Fruit fly (Drosophila melanogaster) whole organism, prepupa: Measurements from ENCODE around the gene CG11674.

ENCODE experiments used
- Blimp-1 ChIP-seq: fragments of 200-800 bp; sonication (Bioruptor generic); optimal IDR thresholded peaks from 3 replicates; lab custom pipeline; 2017; ENCODE audit warnings: missing biosample characterization, missing genetic modification characterization, mild to moderate bottlenecking, moderate library complexity, missing genetic modification reagents
- CG10669 ChIP-seq: fragments of 200-800 bp; sonication (Bioruptor generic); optimal IDR thresholded peaks from 3 replicates; lab custom pipeline; 2018; ENCODE audit warnings: missing biosample characterization, mild to moderate bottlenecking, missing genetic modification characterization, moderate library complexity
- CG11762 ChIP-seq: fragments of 200-800 bp; sonication (Bioruptor generic); optimal IDR thresholded peaks from 3 replicates; lab custom pipeline; 2016; ENCODE audit warnings: missing biosample characterization, missing genetic modification characterization; ENCODE audit not compliant: insufficient read depth
- CG11902 ChIP-seq: fragments of 200-800 bp; sonication (Bioruptor generic); optimal IDR thresholded peaks from 3 replicates; lab custom pipeline; 2016; ENCODE audit warnings: missing biosample characterization, missing genetic modification characterization
- CG15336 ChIP-seq: fragments of 200-800 bp; sonication (Bioruptor generic); IDR thresholded peaks from 2 replicates; pipeline ENCODE4 v1.3.6; 2022; ENCODE audit warnings: missing biosample characterization, missing genetic modification characterization
- CG1621 ChIP-seq: fragments of 200-800 bp; sonication (Bioruptor generic); optimal IDR thresholded peaks from 3 replicates; lab custom pipeline; 2018; ENCODE audit warnings: missing biosample characterization, mild to moderate bottlenecking, missing genetic modification characterization
- CG3032 ChIP-seq: fragments of 200-800 bp; optimal IDR thresholded peaks from 2 replicates; lab custom pipeline; 2019; ENCODE audit warnings: missing biosample characterization, mild to moderate bottlenecking, missing genetic modification characterization, moderate library complexity
- CG31627 ChIP-seq: fragments of 200-800 bp; sonication (Bioruptor generic); optimal IDR thresholded peaks from 3 replicates; lab custom pipeline; 2016; ENCODE audit warnings: missing biosample characterization, missing genetic modification characterization
- CG4318 ChIP-seq: fragments of 200-800 bp; sonication (Bioruptor generic); optimal IDR thresholded peaks from 3 replicates; lab custom pipeline; 2017; ENCODE audit warnings: missing biosample characterization, mild to moderate bottlenecking, missing genetic modification characterization
- CG6792 ChIP-seq: fragments of 200-800 bp; sonication (Bioruptor generic); optimal IDR thresholded peaks from 3 replicates; lab custom pipeline; 2016; ENCODE audit warnings: missing biosample characterization, missing genetic modification characterization
- CG6808 ChIP-seq: fragments of 200-800 bp; sonication (Bioruptor generic); optimal IDR thresholded peaks from 3 replicates; lab custom pipeline; 2017; ENCODE audit warnings: missing biosample characterization, missing genetic modification characterization, mild to moderate bottlenecking, moderate library complexity, missing genetic modification reagents
- CG7368 ChIP-seq: fragments of 200-800 bp; sonication (Bioruptor generic); optimal IDR thresholded peaks from 3 replicates; lab custom pipeline; 2016; ENCODE audit warnings: missing biosample characterization, missing genetic modification characterization
- CG8119 ChIP-seq: fragments of 200-800 bp; sonication (Bioruptor generic); IDR thresholded peaks from 3 replicates; pipeline ENCODE4 v1.3.6; 2022; ENCODE audit warnings: missing biosample characterization, missing genetic modification characterization
- CG8319 ChIP-seq: fragments of 200-800 bp; sonication (Bioruptor generic); optimal IDR thresholded peaks from 3 replicates; lab custom pipeline; 2016; ENCODE audit warnings: missing biosample characterization, missing genetic modification characterization
- CG9139 ChIP-seq: fragments of 200-800 bp; sonication (Bioruptor generic); optimal IDR thresholded peaks from 3 replicates; lab custom pipeline; 2017; ENCODE audit warnings: missing biosample characterization, mild to moderate bottlenecking, missing genetic modification characterization
- Eip78C ChIP-seq: fragments of 200-800 bp; sonication (Bioruptor generic); peaks from one replicate; lab custom pipeline; 2016; ENCODE audit warnings: missing biosample characterization, missing genetic modification characterization
- Ets21C ChIP-seq: fragments of 200-800 bp; sonication (Bioruptor generic); optimal IDR thresholded peaks from 3 replicates; lab custom pipeline; 2016; ENCODE audit warnings: missing biosample characterization, missing genetic modification characterization
- Gug ChIP-seq: fragments of 200-800 bp; sonication (Bioruptor generic); IDR thresholded peaks from 2 replicates; pipeline ENCODE4 v1.3.6; 2022; ENCODE audit warnings: missing biosample characterization, missing genetic modification characterization
- Hr38 ChIP-seq: sonication (Bioruptor generic); optimal IDR thresholded peaks from 2 replicates; lab custom pipeline; 2016; ENCODE audit warnings: missing biosample characterization, missing genetic modification characterization
- OdsH ChIP-seq: fragments of 200-800 bp; sonication (Bioruptor generic); optimal IDR thresholded peaks from 3 replicates; lab custom pipeline; 2016; ENCODE audit warnings: missing biosample characterization, missing genetic modification characterization
- Smox ChIP-seq: fragments of 200-800 bp; sonication (Bioruptor generic); optimal IDR thresholded peaks from 3 replicates; lab custom pipeline; 2016; ENCODE audit warnings: missing biosample characterization, missing genetic modification characterization
- Sox102F ChIP-seq: fragments of 200-800 bp; sonication (Bioruptor generic); optimal IDR thresholded peaks from 2 replicates; lab custom pipeline; 2016; ENCODE audit warnings: missing biosample characterization, mild to moderate bottlenecking, missing genetic modification characterization
- Sox15 ChIP-seq: fragments of 200-800 bp; sonication (Bioruptor generic); optimal IDR thresholded peaks from 3 replicates; lab custom pipeline; 2016; ENCODE audit warnings: missing biosample characterization, missing genetic modification characterization
- achi ChIP-seq: fragments of 200-800 bp; sonication (Bioruptor generic); optimal IDR thresholded peaks from 3 replicates; lab custom pipeline; 2016; ENCODE audit warnings: missing biosample characterization, missing genetic modification characterization
- dac ChIP-seq: fragments of 200-800 bp; sonication (Bioruptor generic); optimal IDR thresholded peaks from 2 replicates; lab custom pipeline; 2017; ENCODE audit warnings: missing biosample characterization, mild to moderate bottlenecking, missing genetic modification characterization
- dsx ChIP-seq: fragments of 200-800 bp; optimal IDR thresholded peaks from 3 replicates; lab custom pipeline; 2019; ENCODE audit warnings: missing biosample characterization, mild to moderate bottlenecking, missing genetic modification characterization, moderate library complexity; ENCODE audit not compliant: poor library complexity, severe bottlenecking
- eg ChIP-seq: fragments of 200-800 bp; sonication (Bioruptor generic); IDR thresholded peaks from 3 replicates; pipeline ENCODE4 v1.3.6; 2022; ENCODE audit warnings: missing biosample characterization, missing genetic modification characterization
- esn ChIP-seq: fragments of 200-800 bp; sonication (Bioruptor generic); optimal IDR thresholded peaks from 2 replicates; lab custom pipeline; 2016; ENCODE audit warnings: missing biosample characterization, mild to moderate bottlenecking, missing genetic modification characterization, moderate library complexity
- fd59A ChIP-seq: fragments of 200-800 bp; sonication (Bioruptor generic); optimal IDR thresholded peaks from 2 replicates; lab custom pipeline; 2017; ENCODE audit warnings: missing biosample characterization, mild to moderate bottlenecking, missing genetic modification characterization, missing genetic modification reagents
- fd85E ChIP-seq: fragments of 200-800 bp; sonication (Bioruptor generic); optimal IDR thresholded peaks from 3 replicates; lab custom pipeline; 2016; ENCODE audit warnings: missing biosample characterization, missing genetic modification characterization
- lz ChIP-seq: fragments of 200-800 bp; sonication (Bioruptor generic); optimal IDR thresholded peaks from 3 replicates; lab custom pipeline; 2016; ENCODE audit warnings: missing biosample characterization, missing genetic modification characterization
- net ChIP-seq: fragments of 200-800 bp; sonication (Bioruptor generic); optimal IDR thresholded peaks from 3 replicates; lab custom pipeline; 2016; ENCODE audit warnings: missing biosample characterization, missing genetic modification characterization
- pdm3 ChIP-seq: fragments of 200-800 bp; sonication (Bioruptor generic); optimal IDR thresholded peaks from 3 replicates; lab custom pipeline; 2016; ENCODE audit warnings: missing biosample characterization, missing genetic modification characterization
- salr ChIP-seq, 2 experiments: fragments of 200-800 bp; sonication (Bioruptor generic); optimal IDR thresholded peaks; 3 replicates each; lab custom pipeline; 2016 to 2018; ENCODE audit warnings: missing biosample characterization in 2 of 2, missing genetic modification characterization in 2 of 2, mild to moderate bottlenecking in 1 of 2
- spab ChIP-seq: fragments of 200-800 bp; sonication (Bioruptor generic); optimal IDR thresholded peaks from 2 replicates; lab custom pipeline; 2017; ENCODE audit warnings: missing biosample characterization, mild to moderate bottlenecking, missing genetic modification characterization, missing genetic modification reagents
- ss ChIP-seq, 2 experiments: fragments of 200-800 bp; sonication (Bioruptor generic); optimal IDR thresholded peaks; 2 replicates in 1 of 2; 3 replicates in 1 of 2; lab custom pipeline; 2017 to 2018; ENCODE audit warnings: mild to moderate bottlenecking in 2 of 2, missing biosample characterization in 2 of 2, missing genetic modification characterization in 2 of 2, moderate library complexity in 1 of 2
- svp ChIP-seq: fragments of 200-800 bp; sonication (Bioruptor generic); peaks from one replicate; lab custom pipeline; 2016; ENCODE audit warnings: missing biosample characterization, missing genetic modification characterization
- vri ChIP-seq: fragments of 200-800 bp; sonication (Bioruptor generic); optimal IDR thresholded peaks from 3 replicates; lab custom pipeline; 2016; ENCODE audit warnings: missing biosample characterization, mild to moderate bottlenecking, missing genetic modification characterization

The CG11674 gene

DNA sequence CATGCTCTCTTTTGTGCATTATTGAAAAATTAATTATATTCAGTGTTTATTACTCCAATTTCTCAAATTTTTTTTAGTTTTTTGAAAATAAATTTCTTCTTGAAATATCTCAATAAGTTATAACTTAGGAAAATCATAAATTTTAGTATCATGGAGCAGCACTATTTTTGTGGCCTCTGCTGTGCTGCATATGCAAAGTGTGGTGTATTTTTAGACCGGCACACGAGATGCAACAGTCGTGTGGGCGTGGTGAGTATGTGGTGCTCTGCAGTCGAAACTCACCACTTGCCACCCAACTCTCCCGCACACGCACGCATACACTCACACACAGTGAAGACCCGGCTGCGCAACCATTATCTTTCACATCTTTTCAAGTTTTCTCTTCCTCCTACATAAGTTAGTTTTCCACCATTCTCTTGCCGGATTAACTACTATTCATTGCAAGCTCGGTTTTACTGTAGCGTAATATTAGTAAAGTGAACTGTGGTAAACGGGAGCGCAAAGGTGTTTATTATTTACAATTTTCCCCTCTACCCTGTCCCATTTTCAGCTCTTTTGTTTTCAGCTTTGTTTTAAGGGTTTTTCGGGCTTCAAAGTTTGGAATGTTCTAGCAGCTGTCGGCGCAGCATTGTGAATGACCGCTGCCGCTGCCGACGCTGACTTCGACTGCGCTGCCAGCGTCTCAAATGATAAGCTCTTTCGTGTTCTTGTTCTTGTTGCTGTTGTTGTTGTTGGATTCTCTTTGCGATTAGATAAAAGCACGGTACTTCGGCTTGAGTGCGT is 17.1 kb downstream of the CG11674 start (continued):
- peak; percentile 71 for TF ChIP-seq CG10669 (GFP tag; lab: Kevin White, UChicago)
- TF ChIP-seq OdsH = peak; percentile 71
- peak; percentile 66 for TF ChIP-seq pdm3 (GFP tag; lab: Kevin White, UChicago)
- TF ChIP-seq Ets21C = no peak
- TF ChIP-seq CG31627 = peak; percentile 54
- peak; percentile 59 for TF ChIP-seq CG1621 (tag; lab: Kevin White, UChicago)
- peak; percentile 68 for TF ChIP-seq esn (GFP tag; lab: Kevin White, UChicago)
- TF ChIP-seq achi = peak; percentile 64
- peak; percentile 54 for TF ChIP-seq CG7368
- TF ChIP-seq spab = peak; percentile 62

DNA sequence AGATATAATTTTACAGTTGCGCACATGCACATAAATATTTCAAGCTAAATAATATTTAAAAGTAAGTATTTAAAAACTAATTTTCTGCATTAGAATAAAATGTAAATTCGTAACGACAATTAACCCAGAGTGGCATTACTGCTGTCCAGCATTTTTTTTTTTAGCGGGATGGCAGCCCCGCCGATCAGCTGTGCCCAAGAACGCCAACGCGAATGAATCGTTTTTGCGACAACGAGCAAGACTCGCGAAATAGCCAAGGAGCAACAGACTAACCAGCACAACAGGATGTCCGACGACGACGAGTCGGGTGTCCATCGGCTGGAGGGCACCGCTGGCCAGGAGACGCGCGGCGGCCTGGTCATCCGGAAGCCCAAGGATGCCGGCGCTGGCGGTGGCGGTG is 24.5 kb downstream of the CG11674 start, which contains the start of gene Prp16:
Prp16 (plus strand) TSS at position 185 of the 400 bp plus-strand sequence.
- TF ChIP-seq achi = no peak
- no peak for TF ChIP-seq eg (GFP tag; lab: Robert Waterston, UW)
- no peak for TF ChIP-seq CG3032 (tag; lab: Kevin White, UChicago)
- TF ChIP-seq pdm3 (GFP tag; lab: Kevin White, UChicago) = no peak
- no peak for TF ChIP-seq lz

DNA sequence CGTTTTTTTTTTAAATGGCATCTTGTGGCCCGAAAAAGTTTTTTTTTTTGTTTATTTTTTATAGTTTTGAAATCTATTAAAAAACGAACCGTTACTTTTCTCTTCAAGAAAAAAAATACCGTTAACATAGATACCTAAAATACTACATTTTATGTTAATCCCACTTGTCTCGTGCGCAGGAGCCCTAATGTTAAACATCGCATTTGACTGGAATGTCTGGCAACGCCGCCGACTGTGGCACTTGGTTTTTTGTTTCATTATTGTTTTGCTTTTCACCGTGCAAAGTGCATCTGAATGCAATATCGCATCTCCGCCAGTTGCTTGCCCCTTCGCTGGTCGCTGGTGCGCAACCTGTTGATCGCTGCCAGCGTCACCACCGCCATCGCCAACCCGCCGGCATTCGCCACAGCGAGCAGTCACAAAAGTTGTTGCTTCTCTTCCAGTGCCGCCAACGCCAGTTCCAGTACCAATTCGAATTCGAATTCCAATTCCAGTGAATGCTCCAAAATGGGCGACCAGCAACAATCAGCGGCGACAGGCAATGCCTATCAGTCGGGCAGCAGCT is 25.6 kb downstream of the CG11674 start, which contains the start of gene CG11590:
CG11590 (plus strand) TSS at position 212 of the 565 bp plus-strand sequence.
- TF ChIP-seq CG10669 (GFP tag; lab: Kevin White, UChicago) (no peak), eg (GFP tag; lab: Robert Waterston, UW) (peak; percentile 7; the same call in 1 of the 3 replicates), dsx (GFP tag; lab: Kevin White, UChicago) (no peak), ss (GFP tag; optimal IDR thresholded peaks at IDR 0.05; lab: Kevin White, UChicago) (peak in 1 of 2 experiments; percentile 40), CG3032 (tag; lab: Kevin White, UChicago) (no peak), Eip78C (GFP tag; lab: Kevin White, UChicago) (peak; percentile 11), Hr38 (GFP tag; lab: Kevin White, UChicago) (no peak), Blimp-1 (no peak), CG8119 (GFP tag; lab: Robert Waterston, UW) (peak; percentile 29; the same call in 1 of the 3 replicates), CG15336 (GFP tag; lab: Robert Waterston, UW) (peak; percentile 24; the same call in 1 of the 2 replicates)

DNA sequence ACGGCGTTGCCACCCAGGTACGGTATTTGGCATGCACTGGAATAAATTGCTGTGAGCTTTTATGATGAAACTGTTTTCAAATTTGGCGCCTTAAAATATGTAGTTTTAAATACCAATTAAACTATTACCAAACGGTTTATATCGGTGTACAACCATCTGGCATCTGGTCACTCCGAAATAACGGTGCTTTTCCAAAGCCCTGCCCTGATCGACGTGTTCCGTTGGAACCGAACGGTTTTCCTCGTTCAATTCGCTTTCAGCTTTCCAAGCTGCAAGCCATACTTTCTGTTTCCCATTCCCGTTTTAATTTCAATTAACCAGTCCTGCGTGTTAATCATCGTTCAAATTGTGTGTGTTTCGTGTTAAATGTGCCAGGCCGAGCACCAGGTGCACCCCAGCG is 32.7 kb downstream of the CG11674 start, which contains the start of gene yl:
yl (plus strand) TSS at position 202 of the 400 bp plus-strand sequence.
- TF ChIP-seq CG6808 (GFP tag; lab: Kevin White, UChicago) (no peak), net (GFP tag; lab: Kevin White, UChicago) (no peak), svp (GFP tag; lab: Kevin White, UChicago) (no peak), CG11762 (GFP tag; lab: Kevin White, UChicago) (no peak), Ets21C (no peak), CG8319 (GFP tag; lab: Kevin White, UChicago) (no peak), CG1621 (tag; lab: Kevin White, UChicago) (no peak), fd59A (GFP tag; lab: Kevin White, UChicago) (no peak), CG9139 (no peak), CG7368 (no peak), CG3032 (tag; lab: Kevin White, UChicago) (no peak), Sox15 (GFP tag; lab: Kevin White, UChicago) (no peak), CG15336 (GFP tag; lab: Robert Waterston, UW) (no peak)

DNA sequence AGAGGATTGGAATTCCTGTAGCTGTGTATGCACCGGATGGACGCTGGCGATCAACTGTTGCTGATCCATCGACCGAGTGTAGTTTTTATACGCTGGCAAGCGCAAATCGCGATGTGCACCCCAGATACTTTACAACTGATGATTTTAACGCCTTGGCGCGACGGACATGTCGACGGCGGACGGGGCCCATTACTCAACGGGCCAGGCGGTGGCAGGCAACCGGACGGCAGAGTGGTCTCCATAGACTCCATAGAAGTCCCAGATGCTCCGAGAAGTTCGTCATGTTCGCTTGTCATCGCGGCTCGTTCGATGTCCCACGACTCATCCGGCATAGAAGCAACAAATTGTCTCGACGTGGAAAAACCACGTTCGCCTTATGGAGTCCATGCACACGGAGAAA is 33.8 kb downstream of the CG11674 start, which contains the start of gene CG13403:
CG13403 (minus strand) TSS at position 101 of the 400 bp plus-strand sequence.
- TF ChIP-seq CG4318 (GFP tag; lab: Kevin White, UChicago) = no peak
- TF ChIP-seq fd85E = no peak
- TF ChIP-seq vri (GFP tag; lab: Kevin White, UChicago) = no peak
- TF ChIP-seq Smox (GFP tag; lab: Kevin White, UChicago) = no peak
- no peak for TF ChIP-seq OdsH
- TF ChIP-seq CG15336 (GFP tag; lab: Robert Waterston, UW) = no peak
- no peak for TF ChIP-seq eg (GFP tag; lab: Robert Waterston, UW)
- no peak for TF ChIP-seq CG6792
- TF ChIP-seq CG8119 (GFP tag; lab: Robert Waterston, UW) = no peak
- TF ChIP-seq CG11902 (GFP tag; lab: Kevin White, UChicago) = no peak
- no peak for TF ChIP-seq salr (GFP tag; optimal IDR thresholded peaks at IDR 0.05; lab: Kevin White, UChicago)
- TF ChIP-seq Ets21C = no peak
- no peak for TF ChIP-seq Sox102F
- TF ChIP-seq Gug (GFP tag; lab: Robert Waterston, UW) = no peak
- no peak for TF ChIP-seq dac (GFP tag; lab: Kevin White, UChicago)
- TF ChIP-seq lz = no peak
- TF ChIP-seq ss (GFP tag; optimal IDR thresholded peaks at IDR 0.05; lab: Kevin White, UChicago) = no peak
- TF ChIP-seq, all 60 proteins: peak for 0
